Worm (Caenorhabditis elegans) whole organism, dauer: Measurements from ENCODE around the gene cap-2.

Experiments
- unc-62 ChIP-seq: sonication (generic microtip); optimal IDR thresholded peaks from 2 replicates; lab custom pipeline; 2017; ENCODE audit warnings: missing biosample characterization, missing genetic modification reagents, missing genetic modification characterization

cap-2 gene

ce11 chrII:10868670-10869246 lies at the start of gene cap-2, which contains the start of gene gmps-1:
Gene cap-2 (plus strand): TSS chrII:10869196.
Gene gmps-1 (minus strand): TSS chrII:10868720.
- no peak for TF ChIP-seq unc-62 (GFP tag; lab: Kevin White, UChicago)

ce11 chrII:10819928-10820423 lies 49.0 kb upstream of the cap-2 start, which contains the start of gene R06F6.8:
Gene R06F6.8 (minus strand): TSS chrII:10819978.
- no peak for TF ChIP-seq unc-62 (GFP tag; lab: Kevin White, UChicago)

ce11 chrII:10820679-10821078 lies 48.3 kb upstream of the cap-2 start, which contains the start of gene ech-4:
Gene ech-4 (plus strand): TSS chrII:10821031.
- TF ChIP-seq unc-62 (GFP tag; lab: Kevin White, UChicago): no peak

ce11 chrII:10824046-10824445 lies 45.0 kb upstream of the cap-2 start, which contains the start of the genes R06F6.12 and mix-1:
Gene R06F6.12 (minus strand): TSS chrII:10824081.
Gene mix-1 (plus strand): TSS chrII:10824246.
- no peak for TF ChIP-seq unc-62 (GFP tag; lab: Kevin White, UChicago)

- no peak for TF ChIP-seq unc-62 (GFP tag; lab: Kevin White, UChicago)
Measured at ce11 chrII:10829081-10829480, 39.9 kb upstream of the cap-2 start, which contains the start of gene VM106R.1. Gene VM106R.1 (minus strand): TSS chrII:10829181.

ce11 chrII:10829572-10829971 lies 39.4 kb upstream of the cap-2 start:
- TF ChIP-seq unc-62 (GFP tag; lab: Kevin White, UChicago): no peak

ce11 chrII:10834717-10835116 lies 34.3 kb upstream of the cap-2 start:
- TF ChIP-seq unc-62 (GFP tag; lab: Kevin White, UChicago): no peak

ce11 chrII:10838550-10838949 lies 30.4 kb upstream of the cap-2 start:
- TF ChIP-seq unc-62 (GFP tag; lab: Kevin White, UChicago): no peak

ce11 chrII:10840067-10840466 lies 28.9 kb upstream of the cap-2 start:
- no peak for TF ChIP-seq unc-62 (GFP tag; lab: Kevin White, UChicago)

- TF ChIP-seq unc-62 (GFP tag; lab: Kevin White, UChicago): no peak
Measured at ce11 chrII:10843527-10843926, 25.5 kb upstream of the cap-2 start, which contains the start of gene M106.8. Gene M106.8 (minus strand): TSS chrII:10843627.

- TF ChIP-seq unc-62 (GFP tag; lab: Kevin White, UChicago): no peak
Measured at ce11 chrII:10847057-10847456, 21.9 kb upstream of the cap-2 start.

ce11 chrII:10849903-10850302 lies 19.1 kb upstream of the cap-2 start, which contains the start of gene M106.2:
Gene M106.2 (minus strand): TSS chrII:10850003.
- no peak for TF ChIP-seq unc-62 (GFP tag; lab: Kevin White, UChicago)

- no peak for TF ChIP-seq unc-62 (GFP tag; lab: Kevin White, UChicago)
Measured at ce11 chrII:10851110-10851509, 17.9 kb upstream of the cap-2 start.

ce11 chrII:10852880-10853279 lies 16.1 kb upstream of the cap-2 start:
- no peak for TF ChIP-seq unc-62 (GFP tag; lab: Kevin White, UChicago)

ce11 chrII:10857077-10857476 lies 11.9 kb upstream of the cap-2 start, which contains the start of gene M106.7:
Gene M106.7 (minus strand): TSS chrII:10857177.
- TF ChIP-seq unc-62 (GFP tag; lab: Kevin White, UChicago): no peak

ce11 chrII:10859359-10859758 lies 9.6 kb upstream of the cap-2 start:
- no peak for TF ChIP-seq unc-62 (GFP tag; lab: Kevin White, UChicago)

ce11 chrII:10860840-10861239 lies 8.2 kb upstream of the cap-2 start, which contains the start of gene M106.3:
Gene M106.3 (minus strand): TSS chrII:10860909.
- no peak for TF ChIP-seq unc-62 (GFP tag; lab: Kevin White, UChicago)
